In the genomic region with DNA sequence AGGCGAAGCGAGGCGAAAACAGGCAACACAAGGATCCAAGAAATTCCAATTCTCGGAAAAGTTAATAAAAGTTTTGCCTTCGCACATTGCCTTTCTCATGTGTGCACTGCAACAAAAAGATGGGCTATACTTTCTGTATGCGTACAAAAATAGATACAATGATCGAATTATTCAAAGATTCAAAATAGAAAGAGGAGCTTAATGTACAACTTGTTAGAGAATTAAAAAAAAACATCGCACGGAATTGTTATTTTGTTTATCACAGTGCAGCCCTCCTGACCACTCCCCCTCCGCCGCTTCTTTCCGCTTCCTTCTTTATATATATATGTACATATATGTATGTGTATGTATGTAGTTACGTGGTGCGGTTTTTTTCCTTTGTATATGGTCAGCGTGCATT, we compare ENCODE assay signal across 1 fruit fly cellular context.
TF ChIP-seq lines count a peak whose summit lies in the region.

No protein-coding gene starts in this region.

TF ChIP-seq in whole organism, embryonic, 481 proteins besides CTCF, POLR2A, EP300 and RAD21 (continued from another document and continues in another):
- TF ChIP-seq CG32772 (GFP tag; IDR thresholded peaks at IDR 0.05; lab: Robert Waterston, UW): peak; percentile 54; the same call in 1 of the 2 replicates
- TF ChIP-seq CG14965 (GFP tag; optimal IDR thresholded peaks at IDR 0.05; lab: Kevin White, UChicago; ENCODE audit: borderline replicate concordance): no peak
- TF ChIP-seq toy (GFP tag; IDR thresholded peaks at IDR 0.05; lab: Robert Waterston, UW): no peak
- no peak for TF ChIP-seq ems (GFP tag; optimal IDR thresholded peaks at IDR 0.05; lab: Kevin White, UChicago)
- TF ChIP-seq Six4 (GFP tag; optimal IDR thresholded peaks at IDR 0.05; lab: Kevin White, UChicago): no peak
- TF ChIP-seq Hmx (GFP tag; optimal IDR thresholded peaks at IDR 0.05; lab: Kevin White, UChicago): no peak
- no peak for TF ChIP-seq fd3F (GFP tag; optimal IDR thresholded peaks at IDR 0.05; lab: Kevin White, UChicago)
- peak; percentile 13; the same call in 1 of the 2 replicates for TF ChIP-seq ssp (GFP tag; IDR thresholded peaks at IDR 0.05; lab: Robert Waterston, UW)
- TF ChIP-seq CG31365 (tag; optimal IDR thresholded peaks at IDR 0.05; lab: Kevin White, UChicago): no peak
- peak; percentile 55 for TF ChIP-seq phol (tag; optimal IDR thresholded peaks at IDR 0.05; lab: Kevin White, UChicago)
- TF ChIP-seq odd (GFP tag; optimal IDR thresholded peaks at IDR 0.05; lab: Kevin White, UChicago): no peak
- no peak for TF ChIP-seq Bteb2 (GFP tag; optimal IDR thresholded peaks at IDR 0.05; lab: Kevin White, UChicago)
- TF ChIP-seq Dek (tag; optimal IDR thresholded peaks at IDR 0.05; lab: Kevin White, UChicago): no peak
- TF ChIP-seq chn (GFP tag; optimal IDR thresholded peaks at IDR 0.05; lab: Kevin White, UChicago): no peak
- no peak for TF ChIP-seq CG15011 (GFP tag; optimal IDR thresholded peaks at IDR 0.05; lab: Kevin White, UChicago)
- no peak for TF ChIP-seq dimm (GFP tag; IDR thresholded peaks at IDR 0.05; lab: Robert Waterston, UW)
- TF ChIP-seq NC2α (GFP tag; optimal IDR thresholded peaks at IDR 0.05; lab: Kevin White, UChicago): no peak
- TF ChIP-seq Nf-YB (GFP tag; optimal IDR thresholded peaks at IDR 0.05; lab: Kevin White, UChicago): no peak
- TF ChIP-seq pum (GFP tag; optimal IDR thresholded peaks at IDR 0.05; lab: Kevin White, UChicago): peak; percentile 24
- no peak for TF ChIP-seq CG4854 (GFP tag; optimal IDR thresholded peaks at IDR 0.05; lab: Kevin White, UChicago)
- no peak for TF ChIP-seq CG7786 (GFP tag; optimal IDR thresholded peaks at IDR 0.05; lab: Kevin White, UChicago)
- peak; percentile 47; the same call in 1 of the 2 replicates for TF ChIP-seq chm (GFP tag; IDR thresholded peaks at IDR 0.05; lab: Robert Waterston, UW)
- no peak for TF ChIP-seq CG6854 (GFP tag; optimal IDR thresholded peaks at IDR 0.05; lab: Kevin White, UChicago)
- no peak for TF ChIP-seq CHES-1-like (GFP tag; optimal IDR thresholded peaks at IDR 0.05; lab: Kevin White, UChicago)
- TF ChIP-seq Sin3A (optimal IDR thresholded peaks at IDR 0.05; lab: Kevin White, UChicago): no peak
- TF ChIP-seq CG11247 (GFP tag; IDR thresholded peaks at IDR 0.05; lab: Robert Waterston, UW): no peak
- 0 out of 2 replicates have a peak, but pooled peaks have one; percentile 16 for TF ChIP-seq stc (GFP tag; IDR thresholded peaks at IDR 0.05; lab: Robert Waterston, UW)
- TF ChIP-seq CG9437 (GFP tag; optimal IDR thresholded peaks at IDR 0.05; lab: Kevin White, UChicago): no peak
- TF ChIP-seq her (GFP tag; optimal IDR thresholded peaks at IDR 0.05; lab: Kevin White, UChicago): no peak
- TF ChIP-seq CG13775 (GFP tag; optimal IDR thresholded peaks at IDR 0.05; lab: Kevin White, UChicago): no peak
- TF ChIP-seq sim (GFP tag; IDR thresholded peaks at IDR 0.05; lab: Robert Waterston, UW): no peak
- peak; percentile 36 for TF ChIP-seq CG9727 (GFP tag; optimal IDR thresholded peaks at IDR 0.05; lab: Kevin White, UChicago)
- TF ChIP-seq Dip2 (GFP tag; IDR thresholded peaks at IDR 0.05; lab: Robert Waterston, UW): no peak
- no peak for TF ChIP-seq otp (GFP tag; IDR thresholded peaks at IDR 0.05; lab: Robert Waterston, UW)
- peak; percentile 37; the same call in 2 of the 3 replicates for TF ChIP-seq tgo (GFP tag; IDR thresholded peaks at IDR 0.05; lab: Robert Waterston, UW)
- TF ChIP-seq Opbp (GFP tag; IDR thresholded peaks at IDR 0.05; lab: Robert Waterston, UW; ENCODE audit: partially characterized antibody): no peak
- no peak for TF ChIP-seq tx (GFP tag; optimal IDR thresholded peaks at IDR 0.05; lab: Kevin White, UChicago)
- no peak for TF ChIP-seq Hr3 (GFP tag; optimal IDR thresholded peaks at IDR 0.05; lab: Kevin White, UChicago)
- no peak for TF ChIP-seq CkIIα-i1 (GFP tag; IDR thresholded peaks at IDR 0.05; lab: Robert Waterston, UW)
- TF ChIP-seq Max (GFP tag; optimal IDR thresholded peaks at IDR 0.05; lab: Kevin White, UChicago): no peak
- TF ChIP-seq salm (tag; optimal IDR thresholded peaks at IDR 0.05; lab: Kevin White, UChicago): no peak
- no peak for TF ChIP-seq CG6654 (GFP tag; optimal IDR thresholded peaks at IDR 0.05; lab: Kevin White, UChicago)
- TF ChIP-seq gfzf (GFP tag; optimal IDR thresholded peaks at IDR 0.05; lab: Kevin White, UChicago): no peak
- TF ChIP-seq corto (GFP tag; optimal IDR thresholded peaks at IDR 0.05; lab: Kevin White, UChicago): peak; percentile 68
- no peak for TF ChIP-seq CG3163 (GFP tag; optimal IDR thresholded peaks at IDR 0.05; lab: Kevin White, UChicago)
- no peak for TF ChIP-seq Deaf1 (tag; optimal IDR thresholded peaks at IDR 0.05; lab: Kevin White, UChicago)
- TF ChIP-seq grau (tag; optimal IDR thresholded peaks at IDR 0.05; lab: Kevin White, UChicago): no peak
- TF ChIP-seq danr (GFP tag; IDR thresholded peaks at IDR 0.05; lab: Robert Waterston, UW): no peak
- TF ChIP-seq Xrp1 (GFP tag; IDR thresholded peaks at IDR 0.05; lab: Robert Waterston, UW): peak; percentile 68
- no peak for TF ChIP-seq fru (optimal IDR thresholded peaks at IDR 0.05; lab: Kevin White, UChicago)
- TF ChIP-seq gro (GFP tag; optimal IDR thresholded peaks at IDR 0.05; lab: Kevin White, UChicago): no peak
- TF ChIP-seq fd96Cb (tag; optimal IDR thresholded peaks at IDR 0.05; lab: Kevin White, UChicago): peak; percentile 50
- TF ChIP-seq Gsc (GFP tag; IDR thresholded peaks at IDR 0.05; lab: Robert Waterston, UW): no peak
- peak; percentile 20 for TF ChIP-seq CG16815 (GFP tag; optimal IDR thresholded peaks at IDR 0.05; lab: Kevin White, UChicago)
- no peak for TF ChIP-seq pros (GFP tag; optimal IDR thresholded peaks at IDR 0.05; lab: Kevin White, UChicago)
- TF ChIP-seq lilli (GFP tag; optimal IDR thresholded peaks at IDR 0.05; lab: Kevin White, UChicago): no peak
- no peak for TF ChIP-seq peb (GFP tag; IDR thresholded peaks at IDR 0.05; lab: Robert Waterston, UW)
- TF ChIP-seq abd-A (tag; optimal IDR thresholded peaks at IDR 0.05; lab: Kevin White, UChicago): no peak
- no peak for TF ChIP-seq sima (GFP tag; optimal IDR thresholded peaks at IDR 0.05; lab: Kevin White, UChicago)
- no peak for TF ChIP-seq TFAM (GFP tag; optimal IDR thresholded peaks at IDR 0.05; lab: Kevin White, UChicago)
- TF ChIP-seq H2.0 (GFP tag; IDR thresholded peaks at IDR 0.05; lab: Robert Waterston, UW): no peak
- peak; percentile 54; the same call in 1 of the 2 replicates for TF ChIP-seq CG6689 (GFP tag; IDR thresholded peaks at IDR 0.05; lab: Robert Waterston, UW)
- TF ChIP-seq Poxn (GFP tag; IDR thresholded peaks at IDR 0.05; lab: Robert Waterston, UW): no peak
- TF ChIP-seq CG30403 (GFP tag; optimal IDR thresholded peaks at IDR 0.05; lab: Kevin White, UChicago): no peak
- peak; percentile 33; the same call in 1 of the 2 replicates for TF ChIP-seq HLH3B (GFP tag; IDR thresholded peaks at IDR 0.05; lab: Robert Waterston, UW)
- peak; percentile 17; the same call in 1 of the 4 replicates for TF ChIP-seq Gug (GFP tag; IDR thresholded peaks at IDR 0.05; lab: Robert Waterston, UW)
- TF ChIP-seq lmd (GFP tag; IDR thresholded peaks at IDR 0.05; lab: Robert Waterston, UW): peak; percentile 51
- TF ChIP-seq CG18262 (tag; optimal IDR thresholded peaks at IDR 0.05; lab: Kevin White, UChicago): peak; percentile 24
- TF ChIP-seq CG31388 (GFP tag; optimal IDR thresholded peaks at IDR 0.05; lab: Kevin White, UChicago): no peak
- TF ChIP-seq BtbVII (GFP tag; optimal IDR thresholded peaks at IDR 0.05; lab: Kevin White, UChicago): no peak
- no peak for TF ChIP-seq insv (GFP tag; optimal IDR thresholded peaks at IDR 0.05; lab: Kevin White, UChicago)
- TF ChIP-seq ci (GFP tag; IDR thresholded peaks at IDR 0.05; lab: Robert Waterston, UW): 0 out of 3 replicates have a peak, but pooled peaks have one; percentile 42
- no peak for TF ChIP-seq Scr (GFP tag; IDR thresholded peaks at IDR 0.05; lab: Robert Waterston, UW; ENCODE audit: partially characterized antibody)
- TF ChIP-seq nerfin-1 (tag; optimal IDR thresholded peaks at IDR 0.05; lab: Kevin White, UChicago): no peak
- TF ChIP-seq CG42726 (GFP tag; IDR thresholded peaks at IDR 0.05; lab: Robert Waterston, UW; ENCODE audit: partially characterized antibody): no peak
- no peak for TF ChIP-seq sqz (GFP tag; optimal IDR thresholded peaks at IDR 0.05; lab: Kevin White, UChicago)
- no peak for TF ChIP-seq CG8290 (GFP tag; optimal IDR thresholded peaks at IDR 0.05; lab: Kevin White, UChicago)
- TF ChIP-seq CG8290 (tag; optimal IDR thresholded peaks at IDR 0.05; lab: Kevin White, UChicago): no peak
- TF ChIP-seq pan (optimal IDR thresholded peaks at IDR 0.05; lab: Kevin White, UChicago): no peak
- TF ChIP-seq pan (GFP tag; optimal IDR thresholded peaks at IDR 0.05 in 1 of 2, IDR thresholded peaks at IDR 0.05 in 1 of 2): peak in 1 of 2 experiments; percentile 39
- no peak for TF ChIP-seq Usf (GFP tag; optimal IDR thresholded peaks at IDR 0.05; lab: Kevin White, UChicago)
- 0 out of 2 replicates have a peak, but pooled peaks have one; percentile 33 for TF ChIP-seq CG1024 (GFP tag; IDR thresholded peaks at IDR 0.05; lab: Robert Waterston, UW)
- TF ChIP-seq sens (GFP tag; lab: Kevin White, UChicago): peak; percentile 83
- peak in 1 of 2 experiments; percentile 15 for TF ChIP-seq dpn (GFP tag; optimal IDR thresholded peaks at IDR 0.05; lab: Kevin White, UChicago)
- TF ChIP-seq CG11560 (tag; IDR thresholded peaks at IDR 0.05; lab: Robert Waterston, UW): no peak
- TF ChIP-seq E2f2 (GFP tag; IDR thresholded peaks at IDR 0.05; lab: Robert Waterston, UW): no peak
- no peak for TF ChIP-seq jigr1 (GFP tag; IDR thresholded peaks at IDR 0.05; lab: Robert Waterston, UW)
- TF ChIP-seq CG4820 (GFP tag; optimal IDR thresholded peaks at IDR 0.05; lab: Kevin White, UChicago): peak; percentile 7
- TF ChIP-seq CG12942 (GFP tag; optimal IDR thresholded peaks at IDR 0.05; lab: Kevin White, UChicago): no peak
- TF ChIP-seq Blimp-1 (GFP tag; optimal IDR thresholded peaks at IDR 0.05; lab: Kevin White, UChicago): peak; percentile 45
- TF ChIP-seq CG1832 (GFP tag; optimal IDR thresholded peaks at IDR 0.05; lab: Kevin White, UChicago): no peak
- TF ChIP-seq lbe (GFP tag; optimal IDR thresholded peaks at IDR 0.05; lab: Kevin White, UChicago): peak; percentile 89
- no peak for TF ChIP-seq CG31224 (GFP tag; IDR thresholded peaks at IDR 0.05; lab: Robert Waterston, UW)
- TF ChIP-seq CG12299 (tag; optimal IDR thresholded peaks at IDR 0.05; lab: Kevin White, UChicago): no peak
- TF ChIP-seq Oli (tag; optimal IDR thresholded peaks at IDR 0.05; lab: Kevin White, UChicago): peak; percentile 22
- no peak for TF ChIP-seq schlank (tag; optimal IDR thresholded peaks at IDR 0.05; lab: Kevin White, UChicago)
- no peak for TF ChIP-seq chif (GFP tag; optimal IDR thresholded peaks at IDR 0.05; lab: Kevin White, UChicago)
- peak; percentile 14 for TF ChIP-seq CG10267 (tag; optimal IDR thresholded peaks at IDR 0.05; lab: Kevin White, UChicago)
- no peak for TF ChIP-seq btn (GFP tag; optimal IDR thresholded peaks at IDR 0.05; lab: Kevin White, UChicago)
- peak; percentile 43 for TF ChIP-seq Sox102F (GFP tag; optimal IDR thresholded peaks at IDR 0.05; lab: Kevin White, UChicago)
- TF ChIP-seq CG4707 (GFP tag; optimal IDR thresholded peaks at IDR 0.05; lab: Kevin White, UChicago): no peak
- TF ChIP-seq fd102C (GFP tag; optimal IDR thresholded peaks at IDR 0.05; lab: Kevin White, UChicago): no peak
- TF ChIP-seq CG5245 (GFP tag; optimal IDR thresholded peaks at IDR 0.05; lab: Kevin White, UChicago): no peak
- no peak for TF ChIP-seq bbx (GFP tag; IDR thresholded peaks at IDR 0.05; lab: Robert Waterston, UW; ENCODE audit: partially characterized antibody)
- no peak for TF ChIP-seq B-H2 (GFP tag; optimal IDR thresholded peaks at IDR 0.05; lab: Kevin White, UChicago)
- no peak for TF ChIP-seq CG4617 (GFP tag; optimal IDR thresholded peaks at IDR 0.05; lab: Kevin White, UChicago; ENCODE audit: borderline replicate concordance)
- no peak for TF ChIP-seq nau (GFP tag; optimal IDR thresholded peaks at IDR 0.05; lab: Kevin White, UChicago)
- TF ChIP-seq CG14860 (GFP tag; IDR thresholded peaks at IDR 0.05; lab: Robert Waterston, UW; ENCODE audit: partially characterized antibody): no peak
- TF ChIP-seq Elba2 (GFP tag; optimal IDR thresholded peaks at IDR 0.05; lab: Kevin White, UChicago): no peak
- TF ChIP-seq Side (GFP tag; optimal IDR thresholded peaks at IDR 0.05; lab: Kevin White, UChicago): no peak
- peak; percentile 19 for TF ChIP-seq az2 (GFP tag; optimal IDR thresholded peaks at IDR 0.05; lab: Kevin White, UChicago)
- TF ChIP-seq knrl (GFP tag; IDR thresholded peaks at IDR 0.05; lab: Robert Waterston, UW; ENCODE audit: partially characterized antibody): no peak
- peak; percentile 14 for TF ChIP-seq gsb-n (tag; optimal IDR thresholded peaks at IDR 0.05; lab: Kevin White, UChicago)
- TF ChIP-seq CG9215 (GFP tag; IDR thresholded peaks at IDR 0.05; lab: Robert Waterston, UW): no peak
- TF ChIP-seq dm (GFP tag; optimal IDR thresholded peaks at IDR 0.05; lab: Kevin White, UChicago): no peak
- no peak for TF ChIP-seq kay (GFP tag; optimal IDR thresholded peaks at IDR 0.05; lab: Kevin White, UChicago)
- peak; percentile 29; the same call in 1 of the 2 replicates for TF ChIP-seq CG10366 (GFP tag; IDR thresholded peaks at IDR 0.05; lab: Robert Waterston, UW)
- TF ChIP-seq Lhr (GFP tag; optimal IDR thresholded peaks at IDR 0.05; lab: Kevin White, UChicago): no peak
- no peak for TF ChIP-seq crc (GFP tag; optimal IDR thresholded peaks at IDR 0.05; lab: Kevin White, UChicago)
- TF ChIP-seq CG10321 (GFP tag; IDR thresholded peaks at IDR 0.05; lab: Robert Waterston, UW): no peak
- TF ChIP-seq zf30C (GFP tag; optimal IDR thresholded peaks at IDR 0.05; lab: Kevin White, UChicago): peak; percentile 16
- TF ChIP-seq zen2 (GFP tag; IDR thresholded peaks at IDR 0.05; lab: Robert Waterston, UW; ENCODE audit: partially characterized antibody): no peak
- no peak for TF ChIP-seq run (tag; optimal IDR thresholded peaks at IDR 0.05; lab: Kevin White, UChicago)
- no peak for TF ChIP-seq CG14050 (GFP tag; IDR thresholded peaks at IDR 0.05; lab: Robert Waterston, UW)
- no peak for TF ChIP-seq CG14441 (GFP tag; IDR thresholded peaks at IDR 0.05; lab: Robert Waterston, UW)
- TF ChIP-seq br (optimal IDR thresholded peaks at IDR 0.05; lab: Kevin White, UChicago): no peak
- peak; percentile 37 for TF ChIP-seq CG17359 (tag; optimal IDR thresholded peaks at IDR 0.05; lab: Kevin White, UChicago)
- TF ChIP-seq Lpt (GFP tag; optimal IDR thresholded peaks at IDR 0.05; lab: Kevin White, UChicago): no peak
- peak; percentile 53 for TF ChIP-seq Med (GFP tag; lab: Kevin White, UChicago)
- no peak for TF ChIP-seq CG17612 (GFP tag; IDR thresholded peaks at IDR 0.05; lab: Robert Waterston, UW)
- peak; percentile 16 for TF ChIP-seq CG2875 (GFP tag; optimal IDR thresholded peaks at IDR 0.05; lab: Kevin White, UChicago)
